Fruit fly (Drosophila melanogaster) S2 (cell line): Measurements from ENCODE around the gene CG43184.
A peak's percentile ranks its signal among the peaks of the same experiment; 100 is the strongest.

ENCODE experiments used
- CG8478 ChIP-seq: fragments of >200 bp; optimal IDR thresholded peaks from 2 replicates; lab custom pipeline; 2018
- CTCF ChIP-seq, 2 experiments: fragments of >200 bp; optimal IDR thresholded peaks; 2 replicates each; lab custom pipeline; 2018

DNA sequence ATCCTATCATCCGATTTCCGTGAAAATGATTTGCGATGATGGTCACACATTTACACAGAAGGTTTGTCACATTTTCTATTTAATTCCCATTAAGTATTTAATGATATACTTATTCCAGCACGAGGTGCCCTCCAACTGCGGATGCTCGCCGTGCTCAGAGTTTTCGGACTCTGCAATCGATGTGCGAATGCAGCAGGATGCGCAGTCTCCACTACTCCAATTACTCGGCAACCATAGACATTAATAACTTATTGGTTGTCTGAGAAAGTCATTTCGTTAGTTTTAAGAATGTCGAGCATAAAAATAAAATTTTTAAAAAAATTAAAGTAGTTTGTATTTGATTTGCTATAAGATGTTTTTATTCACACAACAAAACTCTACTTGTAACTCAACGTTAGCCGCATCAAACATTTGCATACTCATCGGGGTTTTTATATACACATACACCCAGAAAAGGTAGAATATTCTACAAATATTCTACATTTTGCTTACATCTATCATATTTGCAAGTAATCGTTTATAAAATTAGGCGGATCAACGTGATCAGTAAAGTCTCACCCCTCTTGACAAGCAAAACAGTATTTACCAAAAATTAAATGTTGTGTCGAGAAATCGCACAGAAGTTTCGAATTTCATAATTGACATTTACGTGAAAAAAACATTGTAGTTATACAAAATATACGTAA lies 22.3 kb downstream of the CG43184 start:
- TF ChIP-seq CTCF (optimal IDR thresholded peaks at IDR 0.05; lab: Kevin White, UChicago) = peak; percentile 35 to 68
- TF ChIP-seq CG8478 (lab: Kevin White, UChicago) = no peak
